Worm (Caenorhabditis elegans) whole organism, L3 larva: ENCODE data around the gene snap-29.

ENCODE experiments used
- R02D3.7 ChIP-seq: fragments of 150-350 bp; optimal IDR thresholded peaks from 2 replicates; lab custom pipeline; 2014; ENCODE audit warnings: missing biosample characterization, missing genetic modification characterization
- ZK546.5 ChIP-seq: sonication (generic microtip); optimal IDR thresholded peaks from 2 replicates; lab custom pipeline; 2017; ENCODE audit warnings: missing biosample characterization, missing genetic modification characterization
- aly-2 ChIP-seq: fragments of 150-350 bp; optimal IDR thresholded peaks from 2 replicates; lab custom pipeline; 2014; ENCODE audit warnings: missing biosample characterization, missing genetic modification characterization
- ama-1 ChIP-seq: fragments of 150-350 bp; optimal IDR thresholded peaks from 2 replicates; lab custom pipeline; 2018
- ceh-16 ChIP-seq: sonication (generic microtip); optimal IDR thresholded peaks from 2 replicates; lab custom pipeline; 2017; ENCODE audit warnings: missing biosample characterization, missing genetic modification characterization
- ceh-82 ChIP-seq: fragments of 150-350 bp; optimal IDR thresholded peaks from 2 replicates; lab custom pipeline; 2014; ENCODE audit warnings: missing biosample characterization, missing genetic modification characterization
- ceh-9 ChIP-seq: sonication (generic microtip); optimal IDR thresholded peaks from 2 replicates; lab custom pipeline; 2018; ENCODE audit warnings: missing biosample characterization, missing genetic modification characterization
- daf-12 ChIP-seq: fragments of 150-350 bp; optimal IDR thresholded peaks from 2 replicates; lab custom pipeline; 2014; ENCODE audit warnings: missing biosample characterization, missing genetic modification reagents, missing genetic modification characterization
- egl-27 ChIP-seq: sonication (generic microtip); optimal IDR thresholded peaks from 4 replicates; lab custom pipeline; 2017; ENCODE audit warnings: missing biosample characterization, missing genetic modification reagents, missing genetic modification characterization
- elt-1 ChIP-seq: fragments of 150-350 bp; optimal IDR thresholded peaks from 2 replicates; lab custom pipeline; 2014; ENCODE audit warnings: missing biosample characterization, missing genetic modification characterization
- elt-2 ChIP-seq: sonication (generic microtip); optimal IDR thresholded peaks from 2 replicates; lab custom pipeline; 2016; ENCODE audit warnings: missing genetic modification reagents, mild to moderate bottlenecking, missing genetic modification characterization, missing compliant biosample characterization
- elt-3 ChIP-seq, 3 experiments: fragments of 150-350 bp in 1 of 3; sonication (generic microtip) in 2 of 3; optimal IDR thresholded peaks; 2 replicates in 2 of 3; 4 replicates in 1 of 3; lab custom pipeline; 2014 to 2017; ENCODE audit warnings: missing biosample characterization in 3 of 3, missing genetic modification characterization in 3 of 3
- eor-1 ChIP-seq, 2 experiments: fragments of 150-350 bp; optimal IDR thresholded peaks; 2 replicates each; lab custom pipeline; 2014 to 2018; ENCODE audit warnings: missing biosample characterization in 2 of 2, missing genetic modification characterization in 2 of 2
- fkh-10 ChIP-seq: sonication (generic microtip); optimal IDR thresholded peaks from 2 replicates; lab custom pipeline; 2017; ENCODE audit warnings: missing biosample characterization, missing genetic modification reagents, missing genetic modification characterization
- fkh-2 ChIP-seq: fragments of 150-350 bp; optimal IDR thresholded peaks from 2 replicates; lab custom pipeline; 2014; ENCODE audit warnings: missing biosample characterization, missing genetic modification reagents, missing genetic modification characterization
- fos-1 ChIP-seq: fragments of 150-350 bp; optimal IDR thresholded peaks from 2 replicates; lab custom pipeline; 2014; ENCODE audit warnings: missing biosample characterization, missing genetic modification characterization
- hmg-11 ChIP-seq: sonication (generic microtip); optimal IDR thresholded peaks from 2 replicates; lab custom pipeline; 2016; ENCODE audit warnings: missing genetic modification characterization, missing compliant biosample characterization
- jun-1 ChIP-seq: fragments of 150-350 bp; optimal IDR thresholded peaks from 2 replicates; lab custom pipeline; 2014; ENCODE audit warnings: missing biosample characterization, missing genetic modification reagents, missing genetic modification characterization
- lin-15B ChIP-seq: fragments of 150-350 bp; optimal IDR thresholded peaks from 2 replicates; lab custom pipeline; 2014; ENCODE audit warnings: missing biosample characterization, missing genetic modification characterization
- lin-39 ChIP-seq: fragments of 150-350 bp; optimal IDR thresholded peaks from 2 replicates; lab custom pipeline; 2018; ENCODE audit warnings: missing biosample characterization, missing genetic modification reagents, missing genetic modification characterization
- mdl-1 ChIP-seq: fragments of 150-350 bp; optimal IDR thresholded peaks from 2 replicates; lab custom pipeline; 2014; ENCODE audit warnings: missing biosample characterization, missing genetic modification characterization
- mml-1 ChIP-seq: fragments of 150-350 bp; sonication (generic microtip); optimal IDR thresholded peaks from 3 replicates; lab custom pipeline; 2014; ENCODE audit warnings: missing biosample characterization, missing genetic modification characterization
- nfya-1 ChIP-seq: sonication (generic microtip); optimal IDR thresholded peaks from 2 replicates; lab custom pipeline; 2017; ENCODE audit warnings: missing genetic modification characterization, mild to moderate bottlenecking, missing compliant biosample characterization, antibody characterized with exemption, moderate library complexity; ENCODE audit not compliant: insufficient read depth
- nhr-11 ChIP-seq: fragments of 150-350 bp; optimal IDR thresholded peaks from 2 replicates; lab custom pipeline; 2014; ENCODE audit warnings: missing biosample characterization, missing genetic modification characterization
- nhr-12 ChIP-seq: fragments of 150-350 bp; optimal IDR thresholded peaks from 2 replicates; lab custom pipeline; 2014; ENCODE audit warnings: missing biosample characterization, missing genetic modification characterization
- nhr-23 ChIP-seq: fragments of 150-350 bp; optimal IDR thresholded peaks from 2 replicates; lab custom pipeline; 2014; ENCODE audit warnings: missing biosample characterization, missing genetic modification reagents, missing genetic modification characterization
- nhr-237 ChIP-seq: fragments of 150-350 bp; optimal IDR thresholded peaks from 2 replicates; lab custom pipeline; 2014; ENCODE audit warnings: missing biosample characterization, missing genetic modification characterization
- nhr-25 ChIP-seq: sonication (generic microtip); optimal IDR thresholded peaks from 2 replicates; lab custom pipeline; 2017; ENCODE audit warnings: missing biosample characterization, missing genetic modification characterization
- nhr-28 ChIP-seq: fragments of 150-350 bp; optimal IDR thresholded peaks from 2 replicates; lab custom pipeline; 2014; ENCODE audit warnings: missing biosample characterization, missing genetic modification characterization
- nhr-43 ChIP-seq: sonication (generic microtip); optimal IDR thresholded peaks from 2 replicates; lab custom pipeline; 2016; ENCODE audit warnings: mild to moderate bottlenecking, missing genetic modification characterization, missing compliant biosample characterization; ENCODE audit not compliant: poor library complexity, severe bottlenecking
- nhr-67 ChIP-seq: fragments of 150-350 bp; optimal IDR thresholded peaks from 2 replicates; lab custom pipeline; 2014; ENCODE audit warnings: missing biosample characterization, missing genetic modification characterization
- nhr-76 ChIP-seq: fragments of 150-350 bp; sonication (generic microtip); optimal IDR thresholded peaks from 5 replicates; lab custom pipeline; 2014; ENCODE audit warnings: missing biosample characterization, missing genetic modification characterization
- nhr-77 ChIP-seq: fragments of 150-350 bp; optimal IDR thresholded peaks from 2 replicates; lab custom pipeline; 2014; ENCODE audit warnings: missing biosample characterization, missing genetic modification characterization
- pha-4 ChIP-seq: fragments of 150-350 bp; optimal IDR thresholded peaks from 2 replicates; lab custom pipeline; 2014; ENCODE audit warnings: missing biosample characterization, missing genetic modification reagents, missing genetic modification characterization
- pqm-1 ChIP-seq: fragments of 150-350 bp; optimal IDR thresholded peaks from 2 replicates; lab custom pipeline; 2017; ENCODE audit warnings: missing biosample characterization, missing genetic modification characterization, inconsistent platforms
- sea-2 ChIP-seq: fragments of 150-350 bp; sonication (generic microtip); optimal IDR thresholded peaks from 4 replicates; lab custom pipeline; 2014; ENCODE audit warnings: missing biosample characterization, missing genetic modification reagents, missing genetic modification characterization
- skn-1 ChIP-seq: fragments of 150-350 bp; optimal IDR thresholded peaks from 2 replicates; lab custom pipeline; 2014; ENCODE audit warnings: missing biosample characterization, missing genetic modification characterization
- snpc-4 ChIP-seq: fragments of 150-350 bp; optimal IDR thresholded peaks from 2 replicates; lab custom pipeline; 2014; ENCODE audit warnings: missing biosample characterization, missing genetic modification characterization
- tbx-2 ChIP-seq: sonication (generic microtip); optimal IDR thresholded peaks from 2 replicates; lab custom pipeline; 2016; ENCODE audit warnings: mild to moderate bottlenecking, missing genetic modification characterization, missing compliant biosample characterization
- unc-39 ChIP-seq: sonication (generic microtip); optimal IDR thresholded peaks from 4 replicates; lab custom pipeline; 2017; ENCODE audit warnings: missing biosample characterization, missing genetic modification characterization
- unc-62 ChIP-seq: fragments of 150-350 bp; sonication (generic microtip); optimal IDR thresholded peaks from 4 replicates; lab custom pipeline; 2014; ENCODE audit warnings: missing biosample characterization, missing genetic modification reagents, missing genetic modification characterization
- zag-1 ChIP-seq: fragments of 150-350 bp; optimal IDR thresholded peaks from 2 replicates; lab custom pipeline; 2014; ENCODE audit warnings: missing biosample characterization, missing genetic modification characterization
- ztf-11 ChIP-seq: fragments of 150-350 bp; optimal IDR thresholded peaks from 2 replicates; lab custom pipeline; 2014; ENCODE audit warnings: missing biosample characterization, missing genetic modification characterization
- ztf-4 ChIP-seq: fragments of 150-350 bp; optimal IDR thresholded peaks from 2 replicates; lab custom pipeline; 2014; ENCODE audit warnings: missing biosample characterization, missing genetic modification characterization

The snap-29 gene

DNA sequence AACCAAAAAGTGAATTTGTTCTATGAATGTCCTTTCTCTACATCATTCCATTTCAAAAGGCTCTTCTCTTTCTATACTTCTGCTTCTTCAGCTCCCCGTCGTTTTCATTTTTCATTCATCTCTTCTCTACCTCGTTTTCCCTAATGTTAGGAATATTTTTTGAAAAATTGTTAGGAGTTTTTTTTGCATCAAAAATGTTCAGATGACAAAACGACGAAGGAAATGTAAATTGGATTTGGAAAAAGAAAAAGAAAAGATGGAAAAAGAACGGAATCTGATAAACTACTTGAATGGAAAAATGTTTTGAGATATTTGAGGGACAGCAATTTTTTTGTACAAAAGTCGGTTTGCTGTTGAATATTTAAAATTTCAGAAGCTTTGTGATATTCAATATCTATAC, 31.3 kb upstream of the snap-29 start:
- TF ChIP-seq hmg-11 (tag; lab: Kevin White, UChicago) = no peak
- no peak for TF ChIP-seq nhr-77 (tag; lab: Kevin White, UChicago)
- TF ChIP-seq lin-39 = no peak
- TF ChIP-seq mdl-1 = no peak
- TF ChIP-seq fkh-10 (GFP tag; lab: Kevin White, UChicago) = peak; percentile 79

DNA sequence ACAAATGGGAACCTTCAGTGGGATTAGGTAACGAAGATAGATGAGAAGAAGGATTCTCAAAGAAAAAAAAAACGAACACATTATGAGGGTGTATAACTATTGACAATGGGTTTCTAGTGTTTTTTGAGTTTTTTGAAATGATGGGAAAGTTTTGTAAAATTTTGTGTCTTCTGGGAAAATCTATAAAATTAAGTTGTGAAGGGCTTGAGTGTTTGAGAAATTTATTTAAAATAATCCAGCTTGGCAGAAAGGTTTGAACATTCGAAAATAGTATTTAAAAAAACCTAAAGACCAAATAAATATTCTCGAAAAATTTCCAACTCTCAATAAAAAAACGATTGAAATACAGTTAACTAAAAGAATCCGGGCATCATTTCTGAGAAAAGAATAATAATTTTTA, 30.8 kb upstream of the snap-29 start:
- no peak for TF ChIP-seq nhr-11 (tag; lab: Kevin White, UChicago)
- no peak for TF ChIP-seq lin-39
- TF ChIP-seq ztf-11 (tag; lab: Kevin White, UChicago) = no peak
- TF ChIP-seq nhr-43 (tag; lab: Kevin White, UChicago) = no peak
- no peak for TF ChIP-seq ceh-9 (tag; lab: Kevin White, UChicago)
- TF ChIP-seq nhr-28 (tag; lab: Kevin White, UChicago) = no peak
- TF ChIP-seq mdl-1 = no peak
- no peak for TF ChIP-seq fos-1
- no peak for TF ChIP-seq nhr-12 (tag; lab: Kevin White, UChicago)
- no peak for TF ChIP-seq pqm-1 (tag; lab: Kevin White, UChicago)
- TF ChIP-seq eor-1 (tag; optimal IDR thresholded peaks at IDR 0.05; lab: Kevin White, UChicago) = no peak
- TF ChIP-seq elt-3 (tag; optimal IDR thresholded peaks at IDR 0.05; lab: Kevin White, UChicago) = no peak
- TF ChIP-seq ceh-82 (tag; lab: Kevin White, UChicago) = no peak
- TF ChIP-seq tbx-2 (tag; lab: Kevin White, UChicago) = no peak
- TF ChIP-seq jun-1 (tag; lab: Kevin White, UChicago) = no peak
- TF ChIP-seq egl-27 (tag; lab: Kevin White, UChicago) = no peak

ce11 chrIII:8748620-8749019, 27.4 kb upstream of the snap-29 start:
- TF ChIP-seq pha-4 (tag; lab: Kevin White, UChicago) (peak; percentile 81), mdl-1 (no peak), jun-1 (tag; lab: Kevin White, UChicago) (peak; percentile 69), pqm-1 (tag; lab: Kevin White, UChicago) (peak; percentile 96), ama-1 (lab: Kevin White, UChicago) (no peak), nhr-237 (tag; lab: Kevin White, UChicago) (no peak), elt-2 (tag; lab: Kevin White, UChicago) (peak; percentile 96)

DNA sequence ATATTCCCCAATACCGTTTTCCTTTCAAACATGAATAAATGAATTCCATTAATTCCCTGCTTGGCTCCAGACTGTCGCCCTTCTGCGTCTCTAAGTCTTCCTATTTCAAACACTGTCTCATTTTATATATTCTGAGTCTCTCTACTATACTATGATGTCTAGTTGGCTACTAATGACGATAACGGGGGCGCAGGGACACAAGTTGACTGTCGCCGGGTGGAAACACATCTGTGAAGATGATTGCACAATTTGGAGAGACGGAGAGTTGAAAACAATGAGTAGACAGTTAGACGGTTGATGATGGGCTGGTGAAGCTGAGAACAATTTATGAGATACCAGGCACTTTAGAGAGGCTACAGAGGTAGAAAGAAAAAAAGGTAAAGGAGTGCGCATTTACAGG, 26.6 kb upstream of the snap-29 start, which contains the start of gene sma-2:
Gene sma-2 (plus strand): TSS at position 194 of the 400 bp plus-strand sequence.
- TF ChIP-seq nhr-76 (tag; lab: Kevin White, UChicago) = no peak
- TF ChIP-seq fos-1 = no peak
- no peak for TF ChIP-seq mml-1 (tag; lab: Kevin White, UChicago)
- no peak for TF ChIP-seq skn-1
- TF ChIP-seq egl-27 (tag; lab: Kevin White, UChicago) = peak; percentile 80
- no peak for TF ChIP-seq nhr-12 (tag; lab: Kevin White, UChicago)
- TF ChIP-seq tbx-2 (tag; lab: Kevin White, UChicago) = no peak
- TF ChIP-seq unc-39 (tag; lab: Kevin White, UChicago) = no peak
- TF ChIP-seq nhr-28 (tag; lab: Kevin White, UChicago) = no peak
- no peak for TF ChIP-seq elt-1 (tag; lab: Kevin White, UChicago)
- no peak for TF ChIP-seq ztf-4 (tag; lab: Kevin White, UChicago)
- TF ChIP-seq nhr-237 (tag; lab: Kevin White, UChicago) = no peak
- TF ChIP-seq daf-12 (tag; lab: Kevin White, UChicago) = no peak
- peak; percentile 89 for TF ChIP-seq pha-4 (tag; lab: Kevin White, UChicago)
- TF ChIP-seq nhr-67 = no peak
- no peak for TF ChIP-seq aly-2 (tag; lab: Kevin White, UChicago)
- no peak for TF ChIP-seq ceh-9 (tag; lab: Kevin White, UChicago)
- peak; percentile 48 for TF ChIP-seq hmg-11 (tag; lab: Kevin White, UChicago)
- no peak for TF ChIP-seq ztf-11 (tag; lab: Kevin White, UChicago)
- no peak for TF ChIP-seq nhr-77 (tag; lab: Kevin White, UChicago)
- no peak for TF ChIP-seq ama-1 (lab: Kevin White, UChicago)
- TF ChIP-seq lin-15B (tag; lab: Kevin White, UChicago) = peak; percentile 18
- peak; percentile 89 for TF ChIP-seq nhr-25
- TF ChIP-seq elt-3 (tag; optimal IDR thresholded peaks at IDR 0.05; lab: Kevin White, UChicago) = no peak
- no peak for TF ChIP-seq lin-39
- peak; percentile 22 for TF ChIP-seq nfya-1 (tag; lab: Kevin White, UChicago)
- TF ChIP-seq jun-1 (tag; lab: Kevin White, UChicago) = peak; percentile 57
- no peak for TF ChIP-seq ZK546.5 (tag; lab: Kevin White, UChicago)
- TF ChIP-seq ceh-16 = no peak
- peak; percentile 64 for TF ChIP-seq nhr-23 (tag; lab: Kevin White, UChicago)
- peak; percentile 94 for TF ChIP-seq pqm-1 (tag; lab: Kevin White, UChicago)
- TF ChIP-seq nhr-43 (tag; lab: Kevin White, UChicago) = peak; percentile 41
- no peak for TF ChIP-seq sea-2 (GFP tag; lab: Kevin White, UChicago)
- TF ChIP-seq mdl-1 = no peak
- no peak for TF ChIP-seq ceh-82 (tag; lab: Kevin White, UChicago)
- no peak for TF ChIP-seq R02D3.7 (tag; lab: Kevin White, UChicago)
- TF ChIP-seq fkh-10 (GFP tag; lab: Kevin White, UChicago) = no peak
- no peak for TF ChIP-seq snpc-4
- no peak for TF ChIP-seq unc-62 (GFP tag; lab: Kevin White, UChicago)
- peak; percentile 95 for TF ChIP-seq elt-2 (tag; lab: Kevin White, UChicago)
- no peak for TF ChIP-seq zag-1
- no peak for TF ChIP-seq fkh-2 (tag; lab: Kevin White, UChicago)
